Worm (Caenorhabditis elegans) whole organism, young adult: ENCODE results near the gene slo-1.

Source experiments
- B0336.3 ChIP-seq: fragments of 200-800 bp; sonication (Bioruptor generic); IDR thresholded peaks from 2 replicates; pipeline ENCODE4 v1.3.6; 2022; ENCODE audit warnings: missing genetic modification characterization, missing compliant biosample characterization
- C17E4.6 ChIP-seq: fragments of 200-800 bp; sonication (Bioruptor generic); IDR thresholded peaks from 2 replicates; pipeline ENCODE4 v1.3.6; 2022; ENCODE audit warnings: missing genetic modification reagents, missing genetic modification characterization, missing compliant biosample characterization
- F10E7.11 ChIP-seq: sonication (generic microtip); optimal IDR thresholded peaks from 2 replicates; lab custom pipeline; 2017; ENCODE audit warnings: mild to moderate bottlenecking, missing genetic modification characterization, moderate library complexity, missing compliant biosample characterization
- F23B12.7 ChIP-seq: sonication (generic microtip); optimal IDR thresholded peaks from 2 replicates; lab custom pipeline; 2017; ENCODE audit warnings: missing genetic modification characterization, mild to moderate bottlenecking, missing compliant biosample characterization, antibody characterized with exemption, moderate library complexity; ENCODE audit not compliant: insufficient read depth
- K11D2.4 ChIP-seq: fragments of 200-800 bp; sonication (Bioruptor generic); IDR thresholded peaks from 2 replicates; pipeline ENCODE4 v1.3.6; 2022; ENCODE audit warnings: missing genetic modification reagents, missing genetic modification characterization, missing compliant biosample characterization
- T07F8.4 ChIP-seq: sonication (generic microtip); optimal IDR thresholded peaks from 2 replicates; lab custom pipeline; 2016; ENCODE audit warnings: mild to moderate bottlenecking, missing genetic modification characterization, moderate library complexity, missing compliant biosample characterization
- Y53F4B.3 ChIP-seq: fragments of 200-800 bp; sonication (Bioruptor generic); IDR thresholded peaks from 2 replicates; pipeline ENCODE4 v1.3.6; 2022; ENCODE audit warnings: missing genetic modification reagents, missing genetic modification characterization, missing compliant biosample characterization
- Y53G8AR.9 ChIP-seq: fragments of 200-800 bp; sonication (Bioruptor generic); conservative IDR thresholded peaks from 2 replicates; pipeline ENCODE4 v1.3.6; 2022; ENCODE audit warnings: missing genetic modification reagents, missing genetic modification characterization, missing compliant biosample characterization
- ama-1 ChIP-seq, 3 experiments: fragments of 150-350 bp in 1 of 3; sonication (generic microtip) in 2 of 3; optimal IDR thresholded peaks; 2 replicates each; lab custom pipeline; 2014 to 2018; ENCODE audit warnings: missing biosample characterization in 2 of 3, missing genetic modification characterization in 2 of 3, missing genetic modification reagents in 2 of 3
- aptf-2 ChIP-seq: fragments of 200-800 bp; sonication (Bioruptor generic); conservative IDR thresholded peaks from 2 replicates; pipeline ENCODE4 v1.3.6; 2022; ENCODE audit warnings: missing genetic modification reagents, missing genetic modification characterization, missing compliant biosample characterization
- attf-3 ChIP-seq: fragments of 200-800 bp; sonication (Bioruptor generic); conservative IDR thresholded peaks from 2 replicates; pipeline ENCODE4 v1.3.6; 2022; ENCODE audit warnings: missing genetic modification reagents, missing genetic modification characterization, missing compliant biosample characterization
- cebp-2 ChIP-seq: fragments of 200-800 bp; sonication (Bioruptor generic); IDR thresholded peaks from 2 replicates; pipeline ENCODE4 v1.3.6; 2022; ENCODE audit warnings: missing genetic modification characterization, missing compliant biosample characterization
- die-1 ChIP-seq: sonication (generic microtip); optimal IDR thresholded peaks from 2 replicates; lab custom pipeline; 2016; ENCODE audit warnings: missing genotype, mild to moderate bottlenecking, missing genetic modification characterization, missing compliant biosample characterization
- dox-1 ChIP-seq: fragments of 200-800 bp; sonication (Bioruptor generic); IDR thresholded peaks from 2 replicates; pipeline ENCODE4 v1.3.6; 2022; ENCODE audit warnings: missing genetic modification reagents, missing genetic modification characterization, missing compliant biosample characterization
- dpff-1 ChIP-seq: sonication (generic microtip); optimal IDR thresholded peaks from 2 replicates; lab custom pipeline; 2017; ENCODE audit warnings: mild to moderate bottlenecking, missing genetic modification characterization, missing compliant biosample characterization
- efl-1 ChIP-seq: fragments of 150-350 bp; optimal IDR thresholded peaks from 2 replicates; lab custom pipeline; 2014; ENCODE audit warnings: missing biosample characterization, missing genetic modification reagents, missing genetic modification characterization
- ekl-4 ChIP-seq: fragments of 200-800 bp; sonication (Bioruptor generic); IDR thresholded peaks from 2 replicates; pipeline ENCODE4 v1.3.6; 2022; ENCODE audit warnings: missing genetic modification reagents, missing genetic modification characterization, missing compliant biosample characterization
- him-1 ChIP-seq: sonication (generic microtip); optimal IDR thresholded peaks from 2 replicates; lab custom pipeline; 2016; ENCODE audit warnings: missing genotype, missing genetic modification reagents, missing genetic modification characterization, missing compliant biosample characterization
- hlh-12 ChIP-seq: sonication (generic microtip); optimal IDR thresholded peaks from 2 replicates; lab custom pipeline; 2016; ENCODE audit warnings: missing genetic modification characterization, missing compliant biosample characterization
- hrde-1 ChIP-seq: sonication (generic microtip); optimal IDR thresholded peaks from 2 replicates; lab custom pipeline; 2016; ENCODE audit warnings: missing genetic modification characterization, mild to moderate bottlenecking, missing compliant biosample characterization, moderate library complexity, missing genotype, missing genetic modification reagents, borderline replicate concordance
- hsf-1 ChIP-seq: fragments of 200-800 bp; sonication (Bioruptor generic); IDR thresholded peaks from 2 replicates; pipeline ENCODE4 v1.3.6; 2022; ENCODE audit warnings: missing genetic modification reagents, missing genetic modification characterization, missing compliant biosample characterization
- lin-26 ChIP-seq: fragments of 200-800 bp; sonication (Bioruptor generic); IDR thresholded peaks from 2 replicates; pipeline ENCODE4 v1.3.6; 2022; ENCODE audit warnings: missing genetic modification reagents, missing genetic modification characterization, missing compliant biosample characterization
- lin-35 ChIP-seq, 3 experiments: fragments of 150-350 bp in 2 of 3; sonication (generic microtip) in 1 of 3; optimal IDR thresholded peaks; 2 replicates each; lab custom pipeline; 2014 to 2018; ENCODE audit warnings: missing biosample characterization in 3 of 3, missing genetic modification characterization in 3 of 3, missing genetic modification reagents in 3 of 3
- lsl-1 ChIP-seq: fragments of 200-800 bp; sonication (Bioruptor generic); optimal IDR thresholded peaks from 2 replicates; lab custom pipeline; 2018; ENCODE audit warnings: mild to moderate bottlenecking, missing genetic modification characterization, moderate library complexity, missing compliant biosample characterization
- lsy-27 ChIP-seq: sonication (generic microtip); optimal IDR thresholded peaks from 2 replicates; lab custom pipeline; 2017; ENCODE audit warnings: missing genetic modification characterization, mild to moderate bottlenecking, missing compliant biosample characterization, antibody characterized with exemption, missing genotype, borderline replicate concordance; ENCODE audit not compliant: insufficient read depth
- madf-10 ChIP-seq: sonication (generic microtip); optimal IDR thresholded peaks from 2 replicates; lab custom pipeline; 2016; ENCODE audit warnings: mild to moderate bottlenecking, missing genetic modification characterization, missing compliant biosample characterization
- madf-6 ChIP-seq: fragments of 200-800 bp; sonication (Bioruptor generic); IDR thresholded peaks from 2 replicates; pipeline ENCODE4 v1.3.6; 2022; ENCODE audit warnings: missing genetic modification reagents, missing genetic modification characterization, missing compliant biosample characterization
- madf-8 ChIP-seq: fragments of 200-800 bp; sonication (Bioruptor generic); conservative IDR thresholded peaks from 2 replicates; pipeline ENCODE4 v1.3.6; 2022; ENCODE audit warnings: missing genetic modification reagents, missing genetic modification characterization, missing compliant biosample characterization
- mes-4 ChIP-seq: sonication (generic microtip); optimal IDR thresholded peaks from 2 replicates; lab custom pipeline; 2016; ENCODE audit warnings: missing genotype, missing genetic modification characterization, missing compliant biosample characterization
- nfya-1 ChIP-seq: sonication (generic microtip); optimal IDR thresholded peaks from 2 replicates; lab custom pipeline; 2017; ENCODE audit warnings: antibody characterized with exemption, missing compliant biosample characterization, missing genetic modification characterization, borderline replicate concordance; ENCODE audit not compliant: insufficient read depth
- nhr-27 ChIP-seq: fragments of 200-800 bp; sonication (Bioruptor generic); optimal IDR thresholded peaks from 2 replicates; lab custom pipeline; 2018; ENCODE audit warnings: mild to moderate bottlenecking, missing genetic modification characterization, moderate library complexity, missing compliant biosample characterization
- nhr-80 ChIP-seq: sonication (generic microtip); optimal IDR thresholded peaks from 2 replicates; lab custom pipeline; 2016; ENCODE audit warnings: missing genetic modification characterization, missing compliant biosample characterization
- nhr-90 ChIP-seq: sonication (generic microtip); optimal IDR thresholded peaks from 2 replicates; lab custom pipeline; 2016; ENCODE audit warnings: missing genotype, mild to moderate bottlenecking, missing genetic modification characterization, missing compliant biosample characterization
- pbrm-1 ChIP-seq: fragments of 200-800 bp; sonication (Bioruptor generic); IDR thresholded peaks from 2 replicates; pipeline ENCODE4 v1.3.6; 2022; ENCODE audit warnings: missing genetic modification reagents, missing genetic modification characterization, missing compliant biosample characterization
- rec-8 ChIP-seq, 2 experiments: sonication (generic microtip); optimal IDR thresholded peaks; 2 replicates each; lab custom pipeline; 2016; ENCODE audit warnings: mild to moderate bottlenecking in 2 of 2, missing genetic modification characterization in 2 of 2, missing genetic modification reagents in 2 of 2, missing genotype in 2 of 2, missing biosample characterization in 1 of 2, missing compliant biosample characterization in 1 of 2, moderate library complexity in 1 of 2
- repo-1 ChIP-seq: sonication (generic microtip); optimal IDR thresholded peaks from 2 replicates; lab custom pipeline; 2017; ENCODE audit warnings: mild to moderate bottlenecking, missing genetic modification characterization, missing compliant biosample characterization
- sdz-38 ChIP-seq: sonication (generic microtip); optimal IDR thresholded peaks from 2 replicates; lab custom pipeline; 2016; ENCODE audit warnings: missing genotype, missing genetic modification characterization, missing compliant biosample characterization
- snpc-1.3 ChIP-seq: sonication (generic microtip); optimal IDR thresholded peaks from 2 replicates; lab custom pipeline; 2017; ENCODE audit warnings: missing genetic modification characterization, mild to moderate bottlenecking, missing compliant biosample characterization, antibody characterized with exemption, moderate library complexity, missing genotype, missing genetic modification reagents; ENCODE audit not compliant: insufficient read depth
- snpc-4 ChIP-seq, 5 experiments: fragments of 150-350 bp in 1 of 5; sonication (generic microtip) in 4 of 5; optimal IDR thresholded peaks; 2 replicates each; lab custom pipeline; 2014 to 2018; ENCODE audit warnings: missing genetic modification characterization in 5 of 5, missing biosample characterization in 3 of 5, antibody characterized with exemption in 2 of 5, mild to moderate bottlenecking in 2 of 5, missing compliant biosample characterization in 2 of 5, missing genotype in 2 of 5, moderate library complexity in 2 of 5, missing genetic modification reagents in 1 of 5
- sptf-2 ChIP-seq: fragments of 200-800 bp; sonication (Bioruptor generic); optimal IDR thresholded peaks from 2 replicates; lab custom pipeline; 2018; ENCODE audit warnings: mild to moderate bottlenecking, missing genetic modification characterization, missing compliant biosample characterization
- tbp1 ChIP-seq: fragments of 200-800 bp; sonication (Bioruptor generic); optimal IDR thresholded peaks from 2 replicates; lab custom pipeline; 2018; ENCODE audit warnings: mild to moderate bottlenecking, missing genetic modification characterization, missing compliant biosample characterization
- tlf-1 ChIP-seq: fragments of 200-800 bp; sonication (Bioruptor generic); optimal IDR thresholded peaks from 2 replicates; lab custom pipeline; 2018; ENCODE audit warnings: mild to moderate bottlenecking, missing genetic modification characterization, missing compliant biosample characterization
- unc-130 ChIP-seq: sonication (generic microtip); optimal IDR thresholded peaks from 2 replicates; lab custom pipeline; 2016; ENCODE audit warnings: missing genetic modification reagents, missing genetic modification characterization, missing compliant biosample characterization
- xnd-1 ChIP-seq: sonication (generic microtip); optimal IDR thresholded peaks from 2 replicates; lab custom pipeline; 2016; ENCODE audit warnings: missing genotype, missing genetic modification reagents, missing genetic modification characterization, missing compliant biosample characterization
- ztf-18 ChIP-seq: sonication (generic microtip); optimal IDR thresholded peaks from 2 replicates; lab custom pipeline; 2016; ENCODE audit warnings: missing genotype, mild to moderate bottlenecking, missing genetic modification characterization, missing compliant biosample characterization
- ztf-26 ChIP-seq: sonication (generic microtip); optimal IDR thresholded peaks from 2 replicates; lab custom pipeline; 2017; ENCODE audit warnings: missing genetic modification characterization, missing compliant biosample characterization
- ztf-3 ChIP-seq: fragments of 200-800 bp; sonication (Bioruptor generic); optimal IDR thresholded peaks from 2 replicates; lab custom pipeline; 2018; ENCODE audit warnings: mild to moderate bottlenecking, missing genetic modification characterization, missing compliant biosample characterization
- ztf-6 ChIP-seq: fragments of 200-800 bp; sonication (Bioruptor generic); IDR thresholded peaks from 2 replicates; pipeline ENCODE4 v1.3.6; 2022; ENCODE audit warnings: missing genetic modification reagents, missing genetic modification characterization, missing compliant biosample characterization

The slo-1 gene

ce11 chrV:18533606-18534005, 41.5 kb downstream of the slo-1 start, which contains the start of gene ints-5 (continued):
- TF ChIP-seq nfya-1 (tag; lab: Kevin White, UChicago), result no peak
- peak; percentile 8 for TF ChIP-seq ztf-18 (tag; lab: Kevin White, UChicago)
- TF ChIP-seq unc-130 (GFP tag; lab: Kevin White, UChicago), result no peak
- TF ChIP-seq C17E4.6 (GFP tag; lab: Robert Waterston, UW), result no peak
- peak; percentile 46 for TF ChIP-seq xnd-1
- TF ChIP-seq tbp1, result peak; percentile 5
- no peak for TF ChIP-seq dpff-1 (tag; lab: Kevin White, UChicago)
- TF ChIP-seq tlf-1, result no peak
- TF ChIP-seq ztf-6, result no peak
- TF ChIP-seq attf-3 (GFP tag; lab: Robert Waterston, UW), result no peak
- TF ChIP-seq madf-8 (GFP tag; lab: Robert Waterston, UW), result peak; percentile 50
- no peak for TF ChIP-seq aptf-2
- peak; percentile 76 for TF ChIP-seq madf-6 (GFP tag; lab: Robert Waterston, UW)
- TF ChIP-seq K11D2.4 (GFP tag; lab: Robert Waterston, UW), result no peak
- TF ChIP-seq sdz-38 (tag; lab: Kevin White, UChicago), result no peak
- TF ChIP-seq efl-1, result peak; percentile 49
- no peak for TF ChIP-seq repo-1
- TF ChIP-seq ztf-26 (tag; lab: Kevin White, UChicago), result no peak
- no peak for TF ChIP-seq sptf-2 (GFP tag; lab: Kevin White, UChicago)
- no peak for TF ChIP-seq mes-4 (tag; lab: Kevin White, UChicago)
- TF ChIP-seq die-1, result no peak
- TF ChIP-seq F23B12.7 (tag; lab: Kevin White, UChicago), result no peak
- no peak for TF ChIP-seq hlh-12
- TF ChIP-seq F10E7.11 (tag; lab: Kevin White, UChicago), result no peak
- no peak for TF ChIP-seq cebp-2 (GFP tag; lab: Robert Waterston, UW)
- no peak for TF ChIP-seq hrde-1
- no peak for TF ChIP-seq Y53G8AR.9 (GFP tag; lab: Robert Waterston, UW)
- no peak for TF ChIP-seq B0336.3 (GFP tag; lab: Robert Waterston, UW)
- TF ChIP-seq ama-1 (optimal IDR thresholded peaks at IDR 0.05; lab: Kevin White, UChicago), result no peak
- no peak for TF ChIP-seq ama-1 (GFP tag; optimal IDR thresholded peaks at IDR 0.05; lab: Kevin White, UChicago)
- TF ChIP-seq nhr-90, result no peak
- no peak for TF ChIP-seq lin-35 (GFP tag; optimal IDR thresholded peaks at IDR 0.05; lab: Kevin White, UChicago)
- peak; percentile 56 for TF ChIP-seq lsl-1
- TF ChIP-seq lsy-27 (tag; lab: Kevin White, UChicago), result no peak
- TF ChIP-seq T07F8.4 (tag; lab: Kevin White, UChicago), result no peak
- TF ChIP-seq rec-8 (tag; optimal IDR thresholded peaks at IDR 0.05; lab: Kevin White, UChicago), result no peak
- TF ChIP-seq him-1 (tag; lab: Kevin White, UChicago), result peak; percentile 31
- no peak for TF ChIP-seq madf-10 (tag; lab: Kevin White, UChicago)
- no peak for TF ChIP-seq snpc-1.3 (tag; lab: Kevin White, UChicago)
- TF ChIP-seq lin-26 (GFP tag; lab: Robert Waterston, UW), result no peak
- no peak for TF ChIP-seq ztf-3 (GFP tag; lab: Kevin White, UChicago)
- TF ChIP-seq ekl-4 (GFP tag; lab: Robert Waterston, UW), result no peak
- no peak for TF ChIP-seq dox-1
- TF ChIP-seq hsf-1 (GFP tag; lab: Robert Waterston, UW), result no peak
- TF ChIP-seq pbrm-1 (GFP tag; lab: Robert Waterston, UW), result no peak
- TF ChIP-seq Y53F4B.3, result no peak
- TF ChIP-seq snpc-4 (GFP tag; optimal IDR thresholded peaks at IDR 0.05; lab: Kevin White, UChicago), result no peak
- TF ChIP-seq snpc-4 (tag; optimal IDR thresholded peaks at IDR 0.05; lab: Kevin White, UChicago), result peak in 1 of 4 experiments; percentile 55
- no peak for TF ChIP-seq nhr-27
- TF ChIP-seq nhr-80 (tag; lab: Kevin White, UChicago), result no peak
